Worm (Caenorhabditis elegans): ENCODE measurements around the gene asp-4.

DNA sequence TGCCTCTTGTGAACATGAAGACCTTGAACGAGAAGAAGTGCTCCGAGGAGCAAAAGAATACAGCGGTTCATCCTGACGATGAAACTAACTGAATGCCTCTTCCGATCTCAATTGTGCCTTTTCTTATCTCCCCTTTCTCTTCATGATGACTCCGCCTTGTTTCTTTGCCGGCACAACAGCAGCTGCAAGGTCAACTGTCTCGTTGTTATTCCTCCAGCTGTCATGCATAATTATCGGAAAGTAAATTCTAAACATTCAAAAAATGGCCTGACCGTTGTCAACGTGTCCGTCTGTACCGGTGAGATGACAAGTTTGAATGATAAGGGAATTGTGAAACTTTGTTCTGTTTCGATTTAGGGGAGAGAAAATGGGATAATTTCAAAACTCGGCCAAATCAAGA lies at the start of gene asp-4:
- no peak for TF ChIP-seq lsy-2 (tag; optimal IDR thresholded peaks at IDR 0.05)
- no peak for TF ChIP-seq snpc-4 (tag; optimal IDR thresholded peaks at IDR 0.05)
- TF ChIP-seq ztf-11 (tag; optimal IDR thresholded peaks at IDR 0.05), result no peak
